Worm (Caenorhabditis elegans) whole organism, young adult: ENCODE measurements around the gene T14B4.8.

ENCODE experiments used
- B0261.1 ChIP-seq: sonication (generic microtip); optimal IDR thresholded peaks from 2 replicates; lab custom pipeline; 2016; ENCODE audit warnings: mild to moderate bottlenecking, missing genetic modification characterization, moderate library complexity, missing compliant biosample characterization
- C17E4.6 ChIP-seq: fragments of 200-800 bp; sonication (Bioruptor generic); IDR thresholded peaks from 2 replicates; pipeline ENCODE4 v1.3.6; 2022; ENCODE audit warnings: missing genetic modification reagents, missing genetic modification characterization, missing compliant biosample characterization
- F23B12.7 ChIP-seq: sonication (generic microtip); optimal IDR thresholded peaks from 2 replicates; lab custom pipeline; 2017; ENCODE audit warnings: missing genetic modification characterization, mild to moderate bottlenecking, missing compliant biosample characterization, antibody characterized with exemption, moderate library complexity; ENCODE audit not compliant: insufficient read depth
- F37B4.10 ChIP-seq: fragments of 200-800 bp; sonication (Bioruptor generic); IDR thresholded peaks from 2 replicates; pipeline ENCODE4 v1.3.6; 2022; ENCODE audit warnings: missing genetic modification characterization, missing compliant biosample characterization
- F39B2.1 ChIP-seq: fragments of 200-800 bp; sonication (Bioruptor generic); IDR thresholded peaks from 2 replicates; pipeline ENCODE4 v1.3.6; 2022; ENCODE audit warnings: missing genetic modification reagents, missing genetic modification characterization, missing compliant biosample characterization
- F55B11.4 ChIP-seq: sonication (generic microtip); optimal IDR thresholded peaks from 2 replicates; lab custom pipeline; 2016; ENCODE audit warnings: missing compliant biosample characterization, missing genetic modification characterization, borderline replicate concordance; ENCODE audit not compliant: insufficient read depth
- K11D2.4 ChIP-seq: fragments of 200-800 bp; sonication (Bioruptor generic); IDR thresholded peaks from 2 replicates; pipeline ENCODE4 v1.3.6; 2022; ENCODE audit warnings: missing genetic modification reagents, missing genetic modification characterization, missing compliant biosample characterization
- T26A5.8 ChIP-seq: sonication (generic microtip); optimal IDR thresholded peaks from 2 replicates; lab custom pipeline; 2016; ENCODE audit warnings: missing genetic modification characterization, missing compliant biosample characterization
- ZK185.1 ChIP-seq: sonication (generic microtip); optimal IDR thresholded peaks from 2 replicates; lab custom pipeline; 2016; ENCODE audit warnings: mild to moderate bottlenecking, missing genetic modification characterization, missing compliant biosample characterization; ENCODE audit not compliant: poor library complexity, severe bottlenecking
- atf-7 ChIP-seq: sonication (generic microtip); optimal IDR thresholded peaks from 2 replicates; lab custom pipeline; 2017; ENCODE audit warnings: mild to moderate bottlenecking, missing genetic modification characterization, missing compliant biosample characterization
- attf-5 ChIP-seq: fragments of 200-800 bp; sonication (Bioruptor generic); optimal IDR thresholded peaks from 2 replicates; lab custom pipeline; 2018; ENCODE audit warnings: mild to moderate bottlenecking, missing genetic modification characterization, missing compliant biosample characterization
- bed-1 ChIP-seq: fragments of 200-800 bp; sonication (Bioruptor generic); IDR thresholded peaks from 2 replicates; pipeline ENCODE4 v1.3.6; 2022; ENCODE audit warnings: missing genetic modification reagents, missing genetic modification characterization, missing compliant biosample characterization
- ccch-3 ChIP-seq: fragments of 200-800 bp; sonication (Bioruptor generic); optimal IDR thresholded peaks from 2 replicates; lab custom pipeline; 2018; ENCODE audit warnings: mild to moderate bottlenecking, missing genetic modification characterization, missing compliant biosample characterization
- ceh-58 ChIP-seq: fragments of 200-800 bp; sonication (Bioruptor generic); IDR thresholded peaks from 2 replicates; pipeline ENCODE4 v1.3.6; 2022; ENCODE audit warnings: missing genetic modification characterization, missing compliant biosample characterization
- efl-1 ChIP-seq: fragments of 150-350 bp; optimal IDR thresholded peaks from 2 replicates; lab custom pipeline; 2014; ENCODE audit warnings: missing biosample characterization, missing genetic modification reagents, missing genetic modification characterization
- egl-44 ChIP-seq: fragments of 200-800 bp; sonication (Bioruptor generic); IDR thresholded peaks from 2 replicates; pipeline ENCODE4 v1.3.6; 2022; ENCODE audit warnings: missing genetic modification reagents, missing genetic modification characterization, missing compliant biosample characterization
- egrh-3 ChIP-seq: fragments of 200-800 bp; sonication (Bioruptor generic); IDR thresholded peaks from 2 replicates; pipeline ENCODE4 v1.3.6; 2022; ENCODE audit warnings: missing genetic modification reagents, missing genetic modification characterization, missing compliant biosample characterization
- ets-4 ChIP-seq: fragments of 200-800 bp; sonication (Bioruptor generic); optimal IDR thresholded peaks from 2 replicates; lab custom pipeline; 2018; ENCODE audit warnings: mild to moderate bottlenecking, missing genetic modification characterization, missing compliant biosample characterization
- fkh-3 ChIP-seq: sonication (generic microtip); optimal IDR thresholded peaks from 2 replicates; lab custom pipeline; 2016; ENCODE audit warnings: mild to moderate bottlenecking, missing genetic modification characterization, missing compliant biosample characterization
- hlh-26 ChIP-seq: fragments of 200-800 bp; sonication (Bioruptor generic); conservative IDR thresholded peaks from 2 replicates; pipeline ENCODE4 v1.3.6; 2022; ENCODE audit warnings: missing genetic modification reagents, missing genetic modification characterization, missing compliant biosample characterization
- hmg-1.2 ChIP-seq: fragments of 200-800 bp; sonication (Bioruptor generic); IDR thresholded peaks from 2 replicates; pipeline ENCODE4 v1.3.6; 2022; ENCODE audit warnings: missing genetic modification reagents, missing genetic modification characterization, missing compliant biosample characterization
- hrde-1 ChIP-seq: sonication (generic microtip); optimal IDR thresholded peaks from 2 replicates; lab custom pipeline; 2016; ENCODE audit warnings: missing genetic modification characterization, mild to moderate bottlenecking, missing compliant biosample characterization, moderate library complexity, missing genotype, missing genetic modification reagents, borderline replicate concordance
- hsf-1 ChIP-seq: fragments of 200-800 bp; sonication (Bioruptor generic); IDR thresholded peaks from 2 replicates; pipeline ENCODE4 v1.3.6; 2022; ENCODE audit warnings: missing genetic modification reagents, missing genetic modification characterization, missing compliant biosample characterization
- let-526 ChIP-seq: fragments of 200-800 bp; sonication (Bioruptor generic); IDR thresholded peaks from 2 replicates; pipeline ENCODE4 v1.3.6; 2022; ENCODE audit warnings: missing genetic modification reagents, missing genetic modification characterization, missing compliant biosample characterization
- lin-54 ChIP-seq: fragments of 200-800 bp; sonication (Bioruptor generic); optimal IDR thresholded peaks from 2 replicates; lab custom pipeline; 2018; ENCODE audit warnings: mild to moderate bottlenecking, missing genetic modification characterization, missing compliant biosample characterization
- lir-1 ChIP-seq: fragments of 200-800 bp; sonication (Bioruptor generic); conservative IDR thresholded peaks from 2 replicates; pipeline ENCODE4 v1.3.6; 2022; ENCODE audit warnings: missing genetic modification reagents, missing genetic modification characterization, missing compliant biosample characterization
- lsy-27 ChIP-seq: sonication (generic microtip); optimal IDR thresholded peaks from 2 replicates; lab custom pipeline; 2017; ENCODE audit warnings: missing genetic modification characterization, mild to moderate bottlenecking, missing compliant biosample characterization, antibody characterized with exemption, missing genotype, borderline replicate concordance; ENCODE audit not compliant: insufficient read depth
- mcd-1 ChIP-seq: fragments of 200-800 bp; sonication (Bioruptor generic); IDR thresholded peaks from 2 replicates; pipeline ENCODE4 v1.3.6; 2022; ENCODE audit warnings: missing genetic modification reagents, missing genetic modification characterization, missing compliant biosample characterization
- mel-28 ChIP-seq: sonication (generic microtip); optimal IDR thresholded peaks from 2 replicates; lab custom pipeline; 2016; ENCODE audit warnings: borderline replicate concordance, mild to moderate bottlenecking, missing genetic modification characterization, missing compliant biosample characterization
- mxl-1 ChIP-seq: sonication (generic microtip); optimal IDR thresholded peaks from 2 replicates; lab custom pipeline; 2016; ENCODE audit warnings: missing genetic modification characterization, missing compliant biosample characterization
- nfya-1 ChIP-seq: sonication (generic microtip); optimal IDR thresholded peaks from 2 replicates; lab custom pipeline; 2017; ENCODE audit warnings: antibody characterized with exemption, missing compliant biosample characterization, missing genetic modification characterization, borderline replicate concordance; ENCODE audit not compliant: insufficient read depth
- nfya-2 ChIP-seq: fragments of 200-800 bp; sonication (Bioruptor generic); IDR thresholded peaks from 2 replicates; pipeline ENCODE4 v1.3.6; 2022; ENCODE audit warnings: missing genetic modification reagents, missing genetic modification characterization, missing compliant biosample characterization
- nhr-179 ChIP-seq: sonication (generic microtip); optimal IDR thresholded peaks from 2 replicates; lab custom pipeline; 2016; ENCODE audit warnings: mild to moderate bottlenecking, missing genetic modification characterization, missing compliant biosample characterization
- pha-4 ChIP-seq: fragments of 150-350 bp; sonication (generic microtip); optimal IDR thresholded peaks from 2 replicates; lab custom pipeline; 2014; ENCODE audit warnings: missing biosample characterization, missing genetic modification reagents, missing genetic modification characterization
- sea-2 ChIP-seq: fragments of 200-800 bp; sonication (Bioruptor generic); IDR thresholded peaks from 2 replicates; pipeline ENCODE4 v1.3.6; 2022; ENCODE audit warnings: missing genetic modification characterization, missing compliant biosample characterization
- snpc-1.1 ChIP-seq: sonication (generic microtip); optimal IDR thresholded peaks from 2 replicates; lab custom pipeline; 2017; ENCODE audit warnings: missing genetic modification characterization, mild to moderate bottlenecking, missing compliant biosample characterization, antibody characterized with exemption, moderate library complexity, missing genotype, missing genetic modification reagents; ENCODE audit not compliant: insufficient read depth
- snpc-1.3 ChIP-seq: sonication (generic microtip); optimal IDR thresholded peaks from 2 replicates; lab custom pipeline; 2017; ENCODE audit warnings: missing genetic modification characterization, mild to moderate bottlenecking, missing compliant biosample characterization, antibody characterized with exemption, moderate library complexity, missing genotype, missing genetic modification reagents; ENCODE audit not compliant: insufficient read depth
- snpc-3.4 ChIP-seq: sonication (generic microtip); optimal IDR thresholded peaks from 2 replicates; lab custom pipeline; 2017; ENCODE audit warnings: missing genetic modification characterization, mild to moderate bottlenecking, missing compliant biosample characterization, antibody characterized with exemption, moderate library complexity, missing genotype, missing genetic modification reagents
- unc-62 ChIP-seq: fragments of 150-350 bp; optimal IDR thresholded peaks from 2 replicates; lab custom pipeline; 2014; ENCODE audit warnings: missing biosample characterization, missing genetic modification reagents, missing genetic modification characterization
- xnd-1 ChIP-seq: sonication (generic microtip); optimal IDR thresholded peaks from 2 replicates; lab custom pipeline; 2016; ENCODE audit warnings: missing genotype, missing genetic modification reagents, missing genetic modification characterization, missing compliant biosample characterization
- zfh-2 ChIP-seq: fragments of 200-800 bp; sonication (Bioruptor generic); conservative IDR thresholded peaks from 2 replicates; pipeline ENCODE4 v1.3.6; 2022; ENCODE audit warnings: missing genetic modification reagents, missing genetic modification characterization, missing compliant biosample characterization
- ztf-25 ChIP-seq: fragments of 200-800 bp; sonication (Bioruptor generic); IDR thresholded peaks from 2 replicates; pipeline ENCODE4 v1.3.6; 2022; ENCODE audit warnings: missing genetic modification reagents, missing genetic modification characterization, missing compliant biosample characterization
- ztf-26 ChIP-seq: sonication (generic microtip); optimal IDR thresholded peaks from 2 replicates; lab custom pipeline; 2017; ENCODE audit warnings: missing genetic modification characterization, missing compliant biosample characterization
- ztf-3 ChIP-seq: fragments of 200-800 bp; sonication (Bioruptor generic); optimal IDR thresholded peaks from 2 replicates; lab custom pipeline; 2018; ENCODE audit warnings: mild to moderate bottlenecking, missing genetic modification characterization, missing compliant biosample characterization

The T14B4.8 gene

DNA sequence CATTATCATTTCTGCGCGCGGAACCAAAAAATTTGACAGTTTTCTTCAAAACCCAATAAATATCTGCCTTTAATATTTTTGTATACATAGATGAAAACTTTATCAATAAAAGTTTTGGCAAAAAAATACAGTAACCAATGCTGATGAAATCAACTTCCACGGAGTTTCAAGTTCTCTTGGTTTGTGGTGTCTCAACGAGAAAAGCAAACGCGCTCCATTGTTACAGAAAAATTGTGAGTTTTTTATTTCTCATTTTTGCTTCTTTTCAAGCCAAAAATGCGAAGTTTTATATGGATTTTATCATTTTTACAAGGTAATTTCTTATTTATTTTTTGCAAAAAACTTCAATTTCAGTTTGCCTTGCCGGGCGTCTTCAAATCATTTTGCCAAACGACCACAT is 5.5 kb upstream of the T14B4.8 start, which contains the start of gene T14B4.3 (continued):
- TF ChIP-seq snpc-1.1 (tag; lab: Kevin White, UChicago) (no peak), pha-4 (no peak), snpc-3.4 (peak; percentile 20), ccch-3 (no peak), attf-5 (GFP tag; lab: Kevin White, UChicago) (peak; percentile 67), zfh-2 (GFP tag; lab: Robert Waterston, UW) (no peak), unc-62 (GFP tag; lab: Kevin White, UChicago) (no peak), K11D2.4 (GFP tag; lab: Robert Waterston, UW) (no peak), nhr-179 (tag; lab: Kevin White, UChicago) (no peak), ZK185.1 (tag; lab: Kevin White, UChicago) (peak; percentile 24), efl-1 (GFP tag; lab: Kevin White, UChicago) (no peak), lsy-27 (tag; lab: Kevin White, UChicago) (no peak), ztf-3 (GFP tag; lab: Kevin White, UChicago) (no peak), mcd-1 (peak; percentile 92), egl-44 (GFP tag; lab: Robert Waterston, UW) (no peak), nfya-2 (GFP tag; lab: Robert Waterston, UW) (no peak), F37B4.10 (no peak), ztf-26 (tag; lab: Kevin White, UChicago) (no peak), xnd-1 (no peak), C17E4.6 (no peak), F23B12.7 (tag; lab: Kevin White, UChicago) (peak; percentile 78), hsf-1 (no peak), mxl-1 (tag; lab: Kevin White, UChicago) (no peak), mel-28 (tag; lab: Kevin White, UChicago) (no peak), egrh-3 (GFP tag; lab: Robert Waterston, UW) (no peak), lin-54 (GFP tag; lab: Kevin White, UChicago) (no peak), ceh-58 (GFP tag; lab: Robert Waterston, UW) (no peak), sea-2 (no peak), T26A5.8 (tag; lab: Kevin White, UChicago) (no peak), ztf-25 (GFP tag; lab: Robert Waterston, UW) (no peak), hmg-1.2 (GFP tag; lab: Robert Waterston, UW) (peak; percentile 64), fkh-3 (tag; lab: Kevin White, UChicago) (no peak), atf-7 (no peak), let-526 (GFP tag; lab: Robert Waterston, UW) (no peak), hrde-1 (tag; lab: Kevin White, UChicago) (no peak), F39B2.1 (no peak), bed-1 (GFP tag; lab: Robert Waterston, UW) (no peak), B0261.1 (tag; lab: Kevin White, UChicago) (no peak), nfya-1 (tag; lab: Kevin White, UChicago) (no peak), F55B11.4 (tag; lab: Kevin White, UChicago) (no peak), hlh-26 (GFP tag; lab: Robert Waterston, UW) (no peak), lir-1 (GFP tag; lab: Robert Waterston, UW) (0 out of 2 replicates have a peak, but pooled peaks have one; percentile 24), ets-4 (no peak), snpc-1.3 (no peak)
- TF ChIP-seq, all 124 proteins: peak for 18
